Fruit fly (Drosophila melanogaster) Kc167 (cell line): ENCODE data around the gene MED10.

Source experiments
- Myc ChIP-seq: fragments of >200 bp; optimal IDR thresholded peaks from 2 replicates; lab custom pipeline; 2017; ENCODE audit warnings: missing external identifiers
- Sin3A ChIP-seq: fragments of >200 bp; optimal IDR thresholded peaks from 2 replicates; lab custom pipeline; 2018; ENCODE audit warnings: missing external identifiers
- h ChIP-seq: fragments of >200 bp; optimal IDR thresholded peaks from 3 replicates; lab custom pipeline; 2018; ENCODE audit warnings: missing external identifiers
- insv ChIP-seq: fragments of >200 bp; optimal IDR thresholded peaks from 3 replicates; lab custom pipeline; 2018; ENCODE audit warnings: missing external identifiers
- psq ChIP-seq: fragments of >200 bp; optimal IDR thresholded peaks from 2 replicates; lab custom pipeline; 2017; ENCODE audit warnings: missing external identifiers
- ttk ChIP-seq: sonication (Bioruptor generic); optimal IDR thresholded peaks from 2 replicates; lab custom pipeline; 2017; ENCODE audit warnings: missing external identifiers

MED10 gene

dm6 chr3L:16198920-16199319 lies 33.0 kb upstream of the MED10 start, which contains the start of gene CG33688:
Gene CG33688 (plus strand): TSS chr3L:16199220.
- no peak for TF ChIP-seq ttk (lab: Kevin White, UChicago)
- TF ChIP-seq Sin3A = no peak
- no peak for TF ChIP-seq Myc

- TF ChIP-seq ttk (lab: Kevin White, UChicago) (no peak), Myc (no peak), insv (no peak), psq (lab: Kevin White, UChicago) (no peak), Sin3A (no peak), h (lab: Kevin White, UChicago) (no peak)
Measured at dm6 chr3L:16199929-16200328, 32.0 kb upstream of the MED10 start, which contains the start of gene CG33689. Gene CG33689 (plus strand): TSS chr3L:16200229.

- TF ChIP-seq insv = no peak
- no peak for TF ChIP-seq h (lab: Kevin White, UChicago)
- no peak for TF ChIP-seq Sin3A
- no peak for TF ChIP-seq psq (lab: Kevin White, UChicago)
- no peak for TF ChIP-seq Myc
- TF ChIP-seq ttk (lab: Kevin White, UChicago) = no peak
Measured at dm6 chr3L:16201028-16201427, 30.9 kb upstream of the MED10 start, which contains the start of gene dls. Gene dls (plus strand): TSS chr3L:16201328.

dm6 chr3L:16202550-16202949 lies 29.3 kb upstream of the MED10 start:
- TF ChIP-seq psq (lab: Kevin White, UChicago) = no peak
- no peak for TF ChIP-seq Myc
- TF ChIP-seq h (lab: Kevin White, UChicago) = no peak
- no peak for TF ChIP-seq Sin3A
- TF ChIP-seq ttk (lab: Kevin White, UChicago) = no peak
- no peak for TF ChIP-seq insv

DNA sequence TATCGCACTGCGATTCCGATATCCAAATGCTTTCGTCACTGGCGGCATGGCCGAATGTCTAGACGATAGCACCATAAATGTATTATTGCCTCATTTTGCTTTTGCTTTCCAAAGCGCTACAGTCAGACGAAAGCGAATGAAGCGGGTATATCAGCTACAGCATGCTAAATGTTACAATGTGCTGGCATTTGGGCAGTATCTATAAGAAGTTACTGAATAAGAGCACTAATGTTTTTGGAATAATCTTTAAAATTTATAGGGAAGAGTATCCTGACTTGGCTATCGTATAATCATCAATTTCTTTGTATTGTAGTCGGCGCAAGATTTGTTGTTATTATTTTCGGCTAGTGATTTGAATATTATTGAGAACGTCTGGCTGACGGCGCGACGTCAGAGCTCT lies 28.6 kb upstream of the MED10 start:
- TF ChIP-seq Myc = no peak
- no peak for TF ChIP-seq h (lab: Kevin White, UChicago)
- no peak for TF ChIP-seq Sin3A
- no peak for TF ChIP-seq ttk (lab: Kevin White, UChicago)
- no peak for TF ChIP-seq insv
- TF ChIP-seq psq (lab: Kevin White, UChicago) = no peak

- TF ChIP-seq insv (no peak), h (lab: Kevin White, UChicago) (no peak), psq (lab: Kevin White, UChicago) (no peak), Sin3A (no peak), ttk (lab: Kevin White, UChicago) (no peak), Myc (no peak)
Measured at dm6 chr3L:16204128-16204527, 27.8 kb upstream of the MED10 start.

dm6 chr3L:16208053-16208838 lies 23.6 kb upstream of the MED10 start:
- TF ChIP-seq insv (no peak), Myc (no peak)

DNA sequence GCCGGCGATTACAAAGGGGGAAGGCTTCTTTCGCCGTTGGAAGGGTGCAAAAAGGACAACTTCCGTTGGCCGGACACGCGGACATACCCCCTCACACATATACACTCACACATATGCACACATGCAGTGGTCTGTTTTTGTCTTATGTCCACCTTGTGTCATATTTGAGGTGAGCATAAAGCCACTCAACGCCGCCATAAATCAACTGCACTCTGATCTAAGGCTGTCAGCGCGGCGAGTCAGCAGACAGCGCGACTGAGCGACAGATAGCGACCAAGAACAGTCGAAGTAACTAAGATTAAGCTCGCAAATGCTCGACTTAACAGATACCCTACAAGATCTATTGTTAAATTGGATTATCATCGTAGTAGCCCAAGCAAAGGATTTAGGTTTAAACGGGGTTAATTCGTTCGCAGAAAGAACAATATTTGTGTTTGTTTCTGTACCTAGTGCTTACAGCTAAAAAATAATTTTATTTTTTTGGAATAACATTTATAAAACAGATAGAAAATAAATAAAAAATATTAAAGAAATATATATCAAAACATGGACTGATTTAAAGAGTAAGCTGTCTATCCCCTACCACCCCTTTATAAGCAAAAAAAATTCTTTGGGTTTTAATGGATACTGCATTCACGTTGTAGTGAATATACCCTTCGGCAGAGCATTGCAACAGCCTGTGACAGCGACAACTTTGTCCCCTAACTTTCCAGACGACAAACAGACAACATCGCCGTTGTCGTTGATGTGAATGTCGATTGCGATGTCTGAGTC lies 22.9 kb upstream of the MED10 start:
- TF ChIP-seq Sin3A (no peak), insv (no peak), h (lab: Kevin White, UChicago) (no peak), Myc (no peak), psq (lab: Kevin White, UChicago) (no peak)

DNA sequence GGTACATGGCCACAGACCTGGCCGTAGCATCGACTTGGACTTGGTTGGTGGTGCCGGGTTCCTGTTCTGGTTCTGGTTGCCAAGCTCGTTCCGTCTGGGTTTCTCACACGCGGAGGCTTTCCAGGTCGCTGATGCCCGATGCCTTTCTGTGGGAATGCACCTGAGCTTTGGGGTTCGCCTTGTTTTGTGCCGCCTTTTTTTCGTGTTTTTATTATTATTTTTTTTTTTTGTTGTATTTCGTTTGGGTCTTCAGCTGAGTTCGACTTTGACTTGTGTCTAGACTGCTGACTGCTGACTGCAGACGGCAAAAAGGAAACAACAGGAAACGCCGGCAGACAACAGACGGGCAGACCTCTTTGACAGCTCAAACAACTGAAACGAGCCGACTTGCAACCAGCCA lies 22.2 kb upstream of the MED10 start:
- TF ChIP-seq Myc = no peak
- TF ChIP-seq insv = no peak
- TF ChIP-seq h (lab: Kevin White, UChicago) = no peak
- no peak for TF ChIP-seq ttk (lab: Kevin White, UChicago)
- TF ChIP-seq Sin3A = no peak
- TF ChIP-seq psq (lab: Kevin White, UChicago) = no peak

dm6 chr3L:16211156-16211935 lies 20.5 kb upstream of the MED10 start:
- TF ChIP-seq ttk (lab: Kevin White, UChicago) (no peak), psq (lab: Kevin White, UChicago) (no peak), Myc (no peak), h (lab: Kevin White, UChicago) (no peak), Sin3A (no peak), insv (no peak)

dm6 chr3L:16211936-16212287 lies 20.0 kb upstream of the MED10 start:
- no peak for TF ChIP-seq h (lab: Kevin White, UChicago)

DNA sequence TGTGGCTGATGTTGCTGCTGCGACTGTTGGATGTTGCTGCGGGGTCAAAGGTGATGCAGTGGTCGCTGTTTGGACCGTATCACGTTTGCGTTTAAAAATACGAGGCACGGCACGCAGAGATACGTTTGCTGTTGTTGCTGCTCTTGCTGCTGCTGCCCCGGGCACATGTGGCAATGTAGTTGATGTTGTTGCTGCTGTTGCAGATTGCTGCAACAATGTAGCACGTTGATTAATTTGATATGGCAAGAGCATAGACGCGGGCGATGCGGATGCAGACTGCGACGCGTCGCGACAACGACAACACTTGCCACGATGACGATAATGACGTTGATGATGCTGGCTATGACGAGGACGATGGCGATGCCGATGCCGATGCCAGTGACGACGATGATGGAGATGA lies 18.7 kb upstream of the MED10 start:
- TF ChIP-seq Sin3A (no peak), insv (no peak), ttk (lab: Kevin White, UChicago) (no peak), psq (lab: Kevin White, UChicago) (no peak), h (lab: Kevin White, UChicago) (no peak), Myc (no peak)
